Worm (Caenorhabditis elegans) whole organism, early embryonic: ENCODE results near the gene rskd-1.

ENCODE experiments used
- F13C5.2 ChIP-seq: sonication (generic microtip); optimal IDR thresholded peaks from 2 replicates; lab custom pipeline; 2017; ENCODE audit warnings: mild to moderate bottlenecking, missing genetic modification characterization, inconsistent platforms, missing compliant biosample characterization
- aly-1 ChIP-seq: sonication (generic microtip); optimal IDR thresholded peaks from 2 replicates; lab custom pipeline; 2016; ENCODE audit warnings: missing genetic modification characterization, missing compliant biosample characterization
- ama-1 ChIP-seq: fragments of 150-350 bp; optimal IDR thresholded peaks from 2 replicates; lab custom pipeline; 2014
- ceh-36 ChIP-seq: sonication (generic microtip); optimal IDR thresholded peaks from 2 replicates; lab custom pipeline; 2016; ENCODE audit warnings: missing genetic modification characterization, inconsistent platforms, missing compliant biosample characterization
- flt-1 ChIP-seq: fragments of 200-800 bp; sonication (Bioruptor generic); IDR thresholded peaks from 2 replicates; pipeline ENCODE4 v1.3.6; 2022; ENCODE audit warnings: missing genetic modification characterization, missing compliant biosample characterization
- hmbx-1 ChIP-seq: sonication (generic microtip); optimal IDR thresholded peaks from 2 replicates; lab custom pipeline; 2016; ENCODE audit warnings: mild to moderate bottlenecking, missing genetic modification characterization, missing compliant biosample characterization
- hmg-4 ChIP-seq: fragments of 200-800 bp; sonication (Bioruptor generic); optimal IDR thresholded peaks from 2 replicates; lab custom pipeline; 2018; ENCODE audit warnings: mild to moderate bottlenecking, missing genetic modification characterization, missing compliant biosample characterization
- hnd-1 ChIP-seq: sonication (generic microtip); optimal IDR thresholded peaks from 2 replicates; lab custom pipeline; 2016; ENCODE audit warnings: missing genetic modification characterization, missing compliant biosample characterization
- pes-1 ChIP-seq: fragments of 200-800 bp; sonication (Bioruptor generic); IDR thresholded peaks from 2 replicates; pipeline ENCODE4 v1.3.6; 2022; ENCODE audit warnings: missing genetic modification reagents, missing genetic modification characterization, missing compliant biosample characterization
- scrt-1 ChIP-seq: fragments of 200-800 bp; sonication (Bioruptor generic); IDR thresholded peaks from 2 replicates; pipeline ENCODE4 v1.3.6; 2022; ENCODE audit warnings: missing genetic modification characterization, missing compliant biosample characterization
- sea-1 ChIP-seq: fragments of 200-800 bp; sonication (Bioruptor generic); conservative IDR thresholded peaks from 2 replicates; pipeline ENCODE4 v1.3.6; 2022; ENCODE audit warnings: missing genetic modification characterization, missing compliant biosample characterization
- tbx-37 ChIP-seq: fragments of 200-800 bp; sonication (Bioruptor generic); conservative IDR thresholded peaks from 2 replicates; pipeline ENCODE4 v1.3.6; 2022; ENCODE audit warnings: missing genetic modification reagents, missing genetic modification characterization, missing compliant biosample characterization
- tra-4 ChIP-seq: sonication (generic microtip); optimal IDR thresholded peaks from 2 replicates; lab custom pipeline; 2017; ENCODE audit warnings: missing genetic modification characterization, missing compliant biosample characterization

ce11 chrV:12307011-12307540 is 18.7 kb upstream of the rskd-1 start, which contains the start of gene srg-45:
- TF ChIP-seq ama-1 (lab: Kevin White, UChicago): no peak
- no peak for TF ChIP-seq hmg-4 (GFP tag; lab: Kevin White, UChicago)
- TF ChIP-seq hmbx-1 (tag; lab: Kevin White, UChicago): no peak
- TF ChIP-seq flt-1 (GFP tag; lab: Robert Waterston, UW): no peak
- TF ChIP-seq ceh-36 (tag; lab: Kevin White, UChicago): no peak
- TF ChIP-seq tbx-37: no peak
- TF ChIP-seq sea-1 (GFP tag; lab: Robert Waterston, UW): no peak
- TF ChIP-seq F13C5.2 (tag; lab: Kevin White, UChicago): no peak
- TF ChIP-seq hnd-1: no peak
- TF ChIP-seq scrt-1 (GFP tag; lab: Robert Waterston, UW): no peak
- no peak for TF ChIP-seq aly-1 (tag; lab: Kevin White, UChicago)
- no peak for TF ChIP-seq pes-1 (GFP tag; lab: Robert Waterston, UW)
- TF ChIP-seq tra-4 (tag; lab: Kevin White, UChicago): no peak
